Fruit fly (Drosophila melanogaster): ENCODE data around the gene Archease.

The Archease gene

DNA sequence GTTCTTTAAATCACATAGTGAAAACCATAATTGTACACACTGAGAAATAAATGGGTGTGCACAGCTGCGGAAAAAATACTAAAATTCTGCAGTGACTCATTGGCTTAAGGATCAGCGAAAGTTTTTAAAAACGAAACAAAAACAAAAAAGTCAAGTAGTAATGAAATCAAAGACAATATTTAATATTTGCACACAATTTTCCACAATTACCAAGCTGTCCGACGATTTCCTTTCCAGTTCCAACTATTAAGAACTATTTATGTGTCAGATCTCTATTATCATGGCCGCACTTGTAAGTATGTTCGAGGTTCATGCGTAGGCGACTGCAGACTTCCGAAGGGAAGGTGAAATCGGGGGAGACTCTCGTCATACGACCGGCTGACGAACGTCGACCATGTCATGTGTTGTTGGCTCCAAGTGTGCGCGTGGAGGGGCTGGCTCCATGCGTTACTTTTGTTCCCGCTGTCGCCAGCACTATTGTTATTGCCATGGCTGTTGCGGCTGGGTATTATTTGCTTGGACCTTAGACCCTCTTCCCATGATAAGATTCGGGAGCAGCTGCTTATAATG is 47.8 kb downstream of the Archease start (continued):
- TF ChIP-seq CG7357 (GFP tag; IDR thresholded peaks at IDR 0.05) (0 out of 3 replicates have a peak, but pooled peaks have one; percentile 53), HLH54F (GFP tag; optimal IDR thresholded peaks at IDR 0.05) (peak; percentile 51), oc (tag; optimal IDR thresholded peaks at IDR 0.05) (peak; percentile 5), crol (GFP tag; IDR thresholded peaks at IDR 0.05) (no peak), CG8089 (GFP tag; optimal IDR thresholded peaks at IDR 0.05) (peak; percentile 40), lilli (GFP tag; optimal IDR thresholded peaks at IDR 0.05) (peak; percentile 69), fd3F (GFP tag; optimal IDR thresholded peaks at IDR 0.05) (peak; percentile 33), slp2 (GFP tag; optimal IDR thresholded peaks at IDR 0.05) (peak; percentile 6), Dad (GFP tag; optimal IDR thresholded peaks at IDR 0.05) (peak; percentile 53), Gug (GFP tag; IDR thresholded peaks at IDR 0.05) (no peak; the same call in 2 of the 4 replicates), CG16779 (GFP tag; IDR thresholded peaks at IDR 0.05) (no peak), CG3838 (GFP tag; optimal IDR thresholded peaks at IDR 0.05) (no peak), Poxn (GFP tag; IDR thresholded peaks at IDR 0.05) (no peak), CG17568 (GFP tag; optimal IDR thresholded peaks at IDR 0.05) (no peak), CG1647 (GFP tag; optimal IDR thresholded peaks at IDR 0.05) (peak; percentile 31), da (GFP tag; optimal IDR thresholded peaks at IDR 0.05) (peak; percentile 52), CG1529 (GFP tag; optimal IDR thresholded peaks at IDR 0.05) (peak; percentile 26), Hr78 (GFP tag; optimal IDR thresholded peaks at IDR 0.05) (peak in 1 of 2 experiments; percentile 43), Chrac-16 (GFP tag; optimal IDR thresholded peaks at IDR 0.05) (peak; percentile 38), Hand (GFP tag; optimal IDR thresholded peaks at IDR 0.05) (peak; percentile 53), CG13624 (GFP tag; optimal IDR thresholded peaks at IDR 0.05) (peak; percentile 65), CG13894 (tag; optimal IDR thresholded peaks at IDR 0.05) (no peak), CG12155 (GFP tag; optimal IDR thresholded peaks at IDR 0.05) (peak; percentile 46), ftz-f1 (GFP tag; optimal IDR thresholded peaks at IDR 0.05) (peak; percentile 72), CG13775 (GFP tag; optimal IDR thresholded peaks at IDR 0.05) (peak; percentile 50), CG6654 (GFP tag; optimal IDR thresholded peaks at IDR 0.05) (peak; percentile 35), B-H1 (GFP tag; IDR thresholded peaks at IDR 0.05) (no peak), exex (tag; optimal IDR thresholded peaks at IDR 0.05) (peak; percentile 21), CG12769 (tag; optimal IDR thresholded peaks at IDR 0.05) (peak; percentile 88), lov (optimal IDR thresholded peaks at IDR 0.05) (no peak), lov (GFP tag; IDR thresholded peaks at IDR 0.05) (no peak), kni (GFP tag; optimal IDR thresholded peaks at IDR 0.05) (no peak), p53 (GFP tag; optimal IDR thresholded peaks at IDR 0.05) (peak; percentile 8), lab (GFP tag; optimal IDR thresholded peaks at IDR 0.05) (peak; percentile 62), Atf6 (GFP tag; IDR thresholded peaks at IDR 0.05) (no peak), CG13424 (tag; optimal IDR thresholded peaks at IDR 0.05) (peak; percentile 63), CG13287 (GFP tag; IDR thresholded peaks at IDR 0.05; ENCODE audit: partially characterized antibody) (no peak), CG3995 (GFP tag; optimal IDR thresholded peaks at IDR 0.05) (peak; percentile 26), cwo (GFP tag; optimal IDR thresholded peaks at IDR 0.05) (peak; percentile 74), Adf1 (GFP tag; IDR thresholded peaks at IDR 0.05) (no peak), CG14710 (tag; optimal IDR thresholded peaks at IDR 0.05) (peak; percentile 21), twi (tag; optimal IDR thresholded peaks at IDR 0.05) (peak; percentile 19), Ssrp (tag; optimal IDR thresholded peaks at IDR 0.05) (peak; percentile 43), dpn (GFP tag; optimal IDR thresholded peaks at IDR 0.05) (peak; percentile 47 to 65), CG10321 (GFP tag; IDR thresholded peaks at IDR 0.05) (no peak), CG10209 (GFP tag; optimal IDR thresholded peaks at IDR 0.05) (peak; percentile 49), unpg (GFP tag; optimal IDR thresholded peaks at IDR 0.05) (peak; percentile 65), CG4424 (GFP tag; optimal IDR thresholded peaks at IDR 0.05) (peak; percentile 60), CG43689 (GFP tag; IDR thresholded peaks at IDR 0.05) (no peak), abd-A (tag; optimal IDR thresholded peaks at IDR 0.05) (no peak)
